Worm (Caenorhabditis elegans) whole organism, L4/young adult: ENCODE data around the gene F09E10.7.
A peak's percentile ranks its signal among the peaks of the same experiment; 100 is the strongest.

Experiments used
- W03F9.2 ChIP-seq: fragments of 150-350 bp; optimal IDR thresholded peaks from 2 replicates; lab custom pipeline; 2014; ENCODE audit warnings: missing biosample characterization, missing genetic modification characterization
- dao-5 ChIP-seq: sonication (generic microtip); optimal IDR thresholded peaks from 2 replicates; lab custom pipeline; 2016; ENCODE audit warnings: missing genotype, missing genetic modification characterization, moderate library complexity, missing compliant biosample characterization
- him-1 ChIP-seq: sonication (generic microtip); optimal IDR thresholded peaks from 2 replicates; lab custom pipeline; 2016; ENCODE audit warnings: missing genotype, missing genetic modification reagents, missing genetic modification characterization, missing compliant biosample characterization

The F09E10.7 gene

DNA sequence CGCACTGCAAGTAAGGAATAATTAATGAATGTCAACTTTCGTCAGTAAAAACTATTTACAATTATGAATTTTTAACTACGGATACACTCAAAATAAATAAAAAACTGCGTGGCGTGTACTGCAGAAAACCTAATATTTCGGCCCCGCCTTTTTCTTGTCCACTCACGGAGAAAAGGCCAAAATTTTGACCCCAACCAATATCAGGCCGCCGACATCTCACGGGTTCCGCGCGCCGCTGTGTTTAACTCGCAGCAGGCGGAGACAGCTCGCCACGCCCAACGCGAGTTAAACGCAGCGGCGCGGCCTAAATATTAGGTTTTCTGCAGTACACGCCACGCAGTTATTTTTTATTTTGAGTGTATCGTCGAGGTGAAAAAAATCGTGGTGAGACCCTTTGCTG, 30.4 kb downstream of the F09E10.7 start:
- TF ChIP-seq him-1 (no peak), W03F9.2 (no peak), dao-5 (tag; lab: Kevin White, UChicago) (no peak)

DNA sequence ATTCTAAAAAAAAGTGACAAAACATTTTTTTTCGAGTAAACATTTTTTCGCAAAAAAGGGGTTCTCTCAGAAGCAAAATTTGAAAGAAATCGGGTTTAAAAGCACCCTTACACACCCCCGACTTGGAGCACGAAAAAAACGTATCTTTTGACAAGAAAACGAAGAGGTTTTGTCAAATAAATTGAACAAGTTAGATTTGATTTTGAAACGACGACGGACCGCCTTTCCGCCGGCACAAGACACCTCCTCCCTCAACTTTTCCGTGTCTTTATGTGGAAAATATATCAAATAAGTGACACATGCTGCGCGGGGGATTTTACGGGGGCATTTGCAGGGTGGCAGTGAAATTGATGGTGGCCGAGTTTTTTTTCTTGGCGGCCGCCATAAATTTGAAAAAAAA, 33.6 kb downstream of the F09E10.7 start:
- TF ChIP-seq him-1, result no peak
- TF ChIP-seq W03F9.2, result no peak
- no peak for TF ChIP-seq dao-5 (tag; lab: Kevin White, UChicago)

DNA sequence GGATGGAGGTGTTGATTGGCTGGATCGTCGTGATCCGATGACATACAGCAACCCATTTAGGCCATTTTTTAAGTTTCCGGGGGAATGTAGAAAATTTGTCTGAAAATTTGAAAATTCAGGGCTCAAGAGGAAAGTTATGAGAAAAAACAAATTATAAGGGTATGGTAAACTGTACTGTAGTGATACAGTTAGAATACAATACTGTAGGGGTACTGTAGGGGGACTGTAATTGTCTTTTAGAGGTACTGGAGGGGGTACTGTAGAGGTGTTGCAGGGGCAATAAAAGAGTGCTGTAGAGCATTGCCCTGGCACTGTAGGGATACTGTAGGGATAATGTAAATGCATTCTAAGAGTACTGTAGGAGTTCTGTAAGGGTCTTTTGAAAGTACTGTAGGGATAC, 37.0 kb downstream of the F09E10.7 start, which contains the start of gene D1005.6:
Gene D1005.6, minus strand, starts transcription at position 101 of the 400 bp plus-strand sequence.
- TF ChIP-seq W03F9.2, result no peak
- no peak for TF ChIP-seq dao-5 (tag; lab: Kevin White, UChicago)
- no peak for TF ChIP-seq him-1

DNA sequence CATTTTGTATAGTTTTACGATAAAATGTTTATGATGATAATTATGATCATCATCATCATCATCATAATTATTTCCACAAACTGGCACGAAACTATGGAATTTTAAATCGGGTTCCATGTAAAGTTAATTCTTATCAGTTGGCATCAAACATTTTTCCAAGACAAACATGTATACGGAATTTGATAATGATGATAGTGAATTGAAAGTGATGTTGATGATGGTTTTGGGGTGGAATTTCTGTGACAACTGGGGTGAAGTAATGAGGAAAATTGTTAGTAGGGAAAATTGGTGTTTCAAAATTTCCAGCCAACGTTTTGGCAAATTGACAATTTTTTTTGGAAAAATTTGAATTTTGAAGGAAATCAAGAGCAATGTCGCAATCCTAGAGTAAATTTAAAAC, 41.9 kb downstream of the F09E10.7 start:
- TF ChIP-seq W03F9.2, result no peak
- TF ChIP-seq him-1, result no peak
- no peak for TF ChIP-seq dao-5 (tag; lab: Kevin White, UChicago)

DNA sequence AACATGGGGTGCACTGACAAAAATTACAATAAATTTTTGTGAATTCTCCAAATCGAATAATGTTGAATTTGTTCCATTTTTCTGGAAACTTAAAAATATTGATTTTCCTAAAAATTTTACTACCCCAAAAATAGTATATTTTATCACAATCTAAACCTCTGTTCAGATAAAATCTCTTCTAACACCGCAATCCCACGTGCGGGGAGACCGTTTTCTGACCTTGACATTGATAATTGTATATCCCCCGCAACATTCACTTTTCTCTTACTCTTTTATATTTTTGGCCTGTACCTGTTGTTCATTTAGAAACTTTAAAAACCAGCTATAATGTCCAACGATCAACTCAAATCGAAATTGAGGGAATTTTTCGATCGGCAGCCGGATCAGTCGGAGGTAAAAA, 42.9 kb downstream of the F09E10.7 start, which contains the start of gene D1005.2:
Gene D1005.2, plus strand, starts transcription at position 230 of the 400 bp plus-strand sequence.
- TF ChIP-seq W03F9.2 (no peak), dao-5 (tag; lab: Kevin White, UChicago) (no peak), him-1 (no peak)

DNA sequence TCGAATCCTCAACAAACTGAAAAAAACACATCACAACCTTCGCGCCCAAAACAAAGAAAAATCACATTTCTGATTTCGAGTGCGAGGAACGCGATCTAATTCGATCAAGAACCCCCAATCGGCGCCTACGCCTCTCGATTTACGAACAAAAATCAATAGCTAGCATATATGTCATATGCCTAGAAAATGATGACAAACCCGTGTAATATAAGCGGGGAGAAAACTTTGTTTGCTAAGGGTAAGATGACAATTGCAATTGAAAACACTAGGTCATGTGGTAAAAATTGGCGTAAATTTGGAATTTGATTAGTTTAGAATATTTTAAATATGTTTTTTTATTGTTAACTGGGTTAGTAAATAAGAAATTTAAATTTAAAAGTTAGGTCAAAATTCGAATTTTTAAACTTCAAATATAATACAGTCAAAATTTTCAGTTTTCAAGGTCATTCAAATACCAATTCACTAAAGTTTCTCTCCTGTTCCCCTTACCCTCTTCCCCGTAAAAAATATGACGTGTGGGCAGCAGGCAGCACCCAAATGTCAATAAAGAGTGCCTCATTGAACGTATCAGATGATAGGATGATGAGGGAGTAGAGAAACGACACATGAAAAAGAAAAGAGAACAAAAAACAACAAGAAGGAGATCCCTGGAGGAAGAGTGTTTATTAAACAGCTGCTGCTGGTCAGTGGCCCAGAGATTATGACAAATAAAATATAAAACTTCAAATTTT, 45.1 kb downstream of the F09E10.7 start:
- TF ChIP-seq W03F9.2 (peak; percentile 27), dao-5 (tag; lab: Kevin White, UChicago) (no peak)

DNA sequence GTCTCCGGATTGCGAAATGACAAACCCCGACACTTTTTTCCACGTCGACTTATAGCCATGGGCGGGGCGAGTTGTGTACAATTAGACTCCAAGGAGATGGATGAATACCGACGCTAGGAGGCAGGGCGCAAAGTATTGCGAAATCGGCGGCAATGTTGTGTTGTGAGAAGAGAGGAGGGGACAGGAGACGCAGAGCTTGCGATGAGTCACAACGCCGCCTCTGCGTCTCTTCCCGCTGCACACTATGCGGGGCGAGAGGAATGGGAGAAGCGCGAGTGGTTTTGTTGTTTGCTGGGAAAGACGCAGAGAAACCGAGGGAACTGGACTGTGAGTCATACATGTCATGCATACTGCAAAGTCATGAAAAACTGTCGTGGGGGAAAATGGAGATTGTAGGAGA, 47.3 kb downstream of the F09E10.7 start:
- TF ChIP-seq dao-5 (tag; lab: Kevin White, UChicago), result peak; percentile 11
- peak; percentile 56 for TF ChIP-seq him-1
- peak; percentile 30 for TF ChIP-seq W03F9.2

DNA sequence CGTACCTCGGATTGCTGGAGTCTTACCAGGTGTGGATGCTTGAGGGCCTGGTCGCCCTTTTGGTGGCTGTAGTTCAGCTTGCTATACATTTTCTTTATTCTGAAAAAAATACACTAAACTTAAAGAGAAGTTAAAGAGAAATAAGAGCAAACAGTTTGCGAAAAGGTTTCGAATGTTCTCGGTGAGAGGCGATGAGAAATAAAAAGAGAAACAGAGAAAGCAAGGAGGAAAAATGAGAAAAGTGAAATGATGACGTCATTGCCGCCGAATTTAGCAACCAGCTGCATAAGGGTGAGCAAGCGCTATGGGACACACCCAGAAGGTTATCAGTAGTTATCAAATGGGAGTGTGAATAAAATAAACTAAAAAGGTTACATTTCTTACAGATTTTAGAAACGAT, 47.9 kb downstream of the F09E10.7 start, which contains the start of gene cebp-1:
Gene cebp-1, minus strand, starts transcription at position 99 of the 400 bp plus-strand sequence.
- no peak for TF ChIP-seq dao-5 (tag; lab: Kevin White, UChicago)
- no peak for TF ChIP-seq him-1
- peak; percentile 39 for TF ChIP-seq W03F9.2

DNA sequence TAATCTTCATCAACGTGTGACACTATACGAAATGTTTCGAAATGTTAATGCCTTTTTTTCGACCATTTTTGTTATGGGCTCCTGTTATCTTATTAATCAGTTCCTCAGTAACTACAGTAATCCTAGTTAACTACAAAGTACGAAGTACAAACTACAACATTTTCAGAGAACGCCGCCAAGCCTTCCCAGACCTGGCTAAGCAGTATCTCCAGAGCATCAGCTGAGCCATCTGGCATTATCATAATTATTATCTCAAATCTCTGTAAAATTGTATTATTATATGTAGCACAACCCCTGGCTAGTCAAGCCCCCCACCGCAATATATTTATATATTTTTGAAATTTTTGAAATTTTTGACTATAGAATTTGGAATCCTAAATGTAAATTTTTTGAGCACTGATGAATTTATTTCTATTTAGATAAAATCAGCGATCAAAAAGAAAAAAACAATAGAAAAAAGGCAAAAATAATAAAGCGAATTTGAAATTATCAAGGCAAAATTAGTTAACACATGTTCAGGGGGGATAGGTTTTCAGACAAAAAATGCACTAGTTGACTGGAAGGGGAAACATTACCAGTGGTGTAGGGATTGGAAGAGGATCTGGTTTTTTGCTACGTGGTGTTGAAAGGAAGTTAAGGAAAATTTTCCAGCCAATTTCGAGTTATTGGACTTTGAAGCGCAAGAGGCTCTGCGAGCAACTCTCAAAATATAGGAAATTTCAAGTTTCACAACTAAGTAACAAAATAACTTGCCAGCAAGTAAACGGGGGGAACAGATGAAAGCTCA, 49.6 kb downstream of the F09E10.7 start:
- TF ChIP-seq him-1, result no peak
- no peak for TF ChIP-seq W03F9.2
- no peak for TF ChIP-seq dao-5 (tag; lab: Kevin White, UChicago)

DNA sequence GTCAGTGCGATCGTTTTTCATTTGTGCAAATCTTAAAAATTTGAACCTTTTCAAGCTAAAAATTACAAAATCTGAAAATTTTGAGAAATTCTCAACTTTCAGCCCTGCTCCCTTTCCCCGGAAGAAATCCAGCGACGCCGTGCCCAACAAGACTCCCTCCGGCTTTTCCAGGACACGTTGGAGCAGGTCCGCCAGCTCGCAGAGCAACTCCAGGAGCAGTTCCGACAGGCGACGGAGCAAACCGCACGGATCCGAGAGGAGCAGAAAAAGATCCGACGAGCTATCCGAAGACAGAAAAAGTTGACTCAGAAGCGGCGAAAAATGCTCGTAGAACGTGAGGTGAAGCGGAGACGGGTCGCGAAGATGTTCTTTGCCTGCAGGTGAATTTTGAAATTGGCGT, 50.4 kb downstream of the F09E10.7 start:
- TF ChIP-seq him-1 (no peak), W03F9.2 (no peak), dao-5 (tag; lab: Kevin White, UChicago) (no peak)

DNA sequence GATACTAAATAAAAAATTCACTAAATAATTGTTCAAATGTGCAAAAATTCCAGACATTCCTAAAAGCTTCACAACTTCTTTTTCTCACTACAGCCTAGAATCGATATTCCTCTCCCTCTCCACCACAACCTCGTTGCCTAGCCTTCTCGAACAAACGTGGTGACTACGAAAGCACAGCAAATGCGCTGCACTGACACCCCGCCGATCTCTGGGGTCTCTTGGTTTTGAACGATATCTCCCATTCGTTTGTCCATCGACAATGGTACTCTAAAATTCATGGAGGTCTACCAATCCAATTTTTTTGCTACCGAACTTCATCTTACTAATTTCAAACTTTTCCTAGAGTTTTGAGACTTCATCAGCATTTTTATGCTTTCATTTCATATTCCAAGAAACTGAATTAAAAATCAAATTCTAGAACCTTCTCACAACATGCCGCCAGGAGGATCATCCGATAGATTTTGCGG, 51.3 kb downstream of the F09E10.7 start, which contains the start of gene W05H7.1:
Gene W05H7.1, plus strand, starts transcription at position 417 of the 467 bp plus-strand sequence.
- no peak for TF ChIP-seq him-1
- TF ChIP-seq W03F9.2, result no peak
- TF ChIP-seq dao-5 (tag; lab: Kevin White, UChicago), result no peak
